Fruit fly (Drosophila melanogaster) whole organism, embryonic: ENCODE results near the gene CG10730.

Experiments
- Aef1 ChIP-seq: fragments of 200-800 bp; sonication (Bioruptor generic); IDR thresholded peaks from 3 replicates; pipeline ENCODE4 v1.3.6; 2022; ENCODE audit warnings: missing biosample characterization, missing genetic modification characterization
- CG10366 ChIP-seq: fragments of 200-800 bp; sonication (Bioruptor generic); IDR thresholded peaks from 2 replicates; pipeline ENCODE4 v1.3.6; 2022; ENCODE audit warnings: missing biosample characterization, missing genetic modification characterization
- CG10654 ChIP-seq: fragments of 200-800 bp; sonication (Bioruptor generic); optimal IDR thresholded peaks from 2 replicates; lab custom pipeline; 2016; ENCODE audit warnings: missing biosample characterization, missing genetic modification characterization
- CG10979 ChIP-seq: fragments of 200-800 bp; sonication (Bioruptor generic); optimal IDR thresholded peaks from 2 replicates; lab custom pipeline; 2018; ENCODE audit warnings: missing biosample characterization, mild to moderate bottlenecking, missing genetic modification characterization, moderate library complexity
- CG12299 ChIP-seq: fragments of 200-800 bp; sonication (Bioruptor generic); optimal IDR thresholded peaks from 2 replicates; lab custom pipeline; 2018; ENCODE audit warnings: missing biosample characterization, mild to moderate bottlenecking, missing genetic modification characterization
- CG14667 ChIP-seq: fragments of 200-800 bp; sonication (Bioruptor generic); IDR thresholded peaks from 2 replicates; pipeline ENCODE4 v1.3.6; 2022; ENCODE audit warnings: missing biosample characterization, missing genetic modification characterization
- CG14710 ChIP-seq: fragments of 200-800 bp; sonication (Bioruptor generic); optimal IDR thresholded peaks from 3 replicates; lab custom pipeline; 2019; ENCODE audit warnings: missing biosample characterization, mild to moderate bottlenecking, missing genetic modification characterization, moderate library complexity
- CG14965 ChIP-seq: fragments of 200-800 bp; sonication (Bioruptor generic); optimal IDR thresholded peaks from 2 replicates; lab custom pipeline; 2016; ENCODE audit warnings: missing biosample characterization, missing genetic modification characterization, borderline replicate concordance
- CG15011 ChIP-seq: fragments of 200-800 bp; sonication (Bioruptor generic); optimal IDR thresholded peaks from 3 replicates; lab custom pipeline; 2018; ENCODE audit warnings: missing biosample characterization, mild to moderate bottlenecking, missing genetic modification characterization
- CG17612 ChIP-seq: fragments of 200-800 bp; sonication (Bioruptor generic); IDR thresholded peaks from 2 replicates; pipeline ENCODE4 v1.3.6; 2022; ENCODE audit warnings: missing biosample characterization, missing genetic modification characterization
- CG1792 ChIP-seq: fragments of 200-800 bp; sonication (Bioruptor generic); optimal IDR thresholded peaks from 2 replicates; lab custom pipeline; 2016; ENCODE audit warnings: missing biosample characterization, missing genetic modification characterization
- CG2712 ChIP-seq: fragments of 200-800 bp; optimal IDR thresholded peaks from 3 replicates; lab custom pipeline; 2019; ENCODE audit warnings: missing biosample characterization, mild to moderate bottlenecking, missing genetic modification characterization, moderate library complexity
- CG30020 ChIP-seq: fragments of 200-800 bp; optimal IDR thresholded peaks from 2 replicates; lab custom pipeline; 2019; ENCODE audit warnings: missing biosample characterization, mild to moderate bottlenecking, missing genetic modification characterization, moderate library complexity
- CG31224 ChIP-seq: fragments of 200-800 bp; sonication (Bioruptor generic); IDR thresholded peaks from 2 replicates; pipeline ENCODE4 v1.3.6; 2022; ENCODE audit warnings: missing biosample characterization, missing genetic modification characterization
- CG31441 ChIP-seq: fragments of 200-800 bp; sonication (Bioruptor generic); IDR thresholded peaks from 2 replicates; pipeline ENCODE4 v1.3.6; 2022; ENCODE audit warnings: missing biosample characterization, missing genetic modification characterization
- CG33557 ChIP-seq: fragments of 200-800 bp; sonication (Bioruptor generic); optimal IDR thresholded peaks from 2 replicates; lab custom pipeline; 2019; ENCODE audit warnings: missing biosample characterization, mild to moderate bottlenecking, missing genetic modification characterization, moderate library complexity
- CG6791 ChIP-seq: fragments of 200-800 bp; sonication (Bioruptor generic); IDR thresholded peaks from 3 replicates; pipeline ENCODE4 v1.3.6; 2022; ENCODE audit warnings: missing biosample characterization, missing genetic modification characterization; ENCODE audit not compliant: partially characterized antibody
- CG7271 ChIP-seq: fragments of 200-800 bp; sonication (Bioruptor generic); optimal IDR thresholded peaks from 2 replicates; lab custom pipeline; 2018; ENCODE audit warnings: missing biosample characterization, mild to moderate bottlenecking, missing genetic modification characterization, moderate library complexity
- CG7372 ChIP-seq: fragments of 200-800 bp; sonication (Bioruptor generic); IDR thresholded peaks from 2 replicates; pipeline ENCODE4 v1.3.6; 2022; ENCODE audit warnings: missing biosample characterization, missing genetic modification characterization
- CG7987 ChIP-seq: fragments of 200-800 bp; sonication (Bioruptor generic); optimal IDR thresholded peaks from 2 replicates; lab custom pipeline; 2018; ENCODE audit warnings: missing biosample characterization, mild to moderate bottlenecking, missing genetic modification characterization, moderate library complexity
- CG9437 ChIP-seq: fragments of 200-800 bp; sonication (Bioruptor generic); optimal IDR thresholded peaks from 2 replicates; lab custom pipeline; 2018; ENCODE audit warnings: missing biosample characterization, mild to moderate bottlenecking, missing genetic modification characterization
- E2f1 ChIP-seq: fragments of 200-800 bp; sonication (Bioruptor generic); IDR thresholded peaks from 2 replicates; pipeline ENCODE4 v1.3.6; 2022; ENCODE audit warnings: missing biosample characterization, missing genetic modification characterization
- Elba2 ChIP-seq: fragments of 200-800 bp; sonication (Bioruptor generic); optimal IDR thresholded peaks from 3 replicates; lab custom pipeline; 2016; ENCODE audit warnings: missing biosample characterization, missing genetic modification characterization
- HLHmδ ChIP-seq: fragments of 200-800 bp; sonication (Bioruptor generic); optimal IDR thresholded peaks from 2 replicates; lab custom pipeline; 2018; ENCODE audit warnings: missing biosample characterization, mild to moderate bottlenecking, missing genetic modification characterization, moderate library complexity
- HmgZ ChIP-seq: fragments of 200-800 bp; sonication (Bioruptor generic); optimal IDR thresholded peaks from 2 replicates; lab custom pipeline; 2018; ENCODE audit warnings: missing biosample characterization, mild to moderate bottlenecking, missing genetic modification characterization
- Nf-YB ChIP-seq: fragments of 200-800 bp; sonication (Bioruptor generic); optimal IDR thresholded peaks from 3 replicates; lab custom pipeline; 2019; ENCODE audit warnings: missing biosample characterization, mild to moderate bottlenecking, missing genetic modification characterization, moderate library complexity
- Oaz ChIP-seq: fragments of 200-800 bp; sonication (Bioruptor generic); IDR thresholded peaks from 2 replicates; pipeline ENCODE4 v1.3.6; 2022; ENCODE audit warnings: missing biosample characterization, missing genetic modification characterization
- Ravus ChIP-seq: fragments of 200-800 bp; sonication (Bioruptor generic); IDR thresholded peaks from 2 replicates; pipeline ENCODE4 v1.3.6; 2022; ENCODE audit warnings: missing biosample characterization, missing genetic modification characterization
- Sox100B ChIP-seq: fragments of 200-800 bp; sonication (Bioruptor generic); optimal IDR thresholded peaks from 3 replicates; lab custom pipeline; 2018; ENCODE audit warnings: missing biosample characterization, mild to moderate bottlenecking, missing genetic modification characterization
- Sry-δ ChIP-seq: fragments of 200-800 bp; sonication (Bioruptor generic); optimal IDR thresholded peaks from 2 replicates; lab custom pipeline; 2016; ENCODE audit warnings: missing biosample characterization, missing genetic modification characterization
- Tbp ChIP-seq: fragments of >200 bp; optimal IDR thresholded peaks from 2 replicates; lab custom pipeline; 2018; ENCODE audit warnings: missing biosample characterization, missing genetic modification characterization
- ac ChIP-seq: fragments of 200-800 bp; sonication (Bioruptor generic); optimal IDR thresholded peaks from 3 replicates; lab custom pipeline; 2017; ENCODE audit warnings: missing biosample characterization, mild to moderate bottlenecking, missing genetic modification characterization
- caup ChIP-seq: fragments of 200-800 bp; sonication (Bioruptor generic); optimal IDR thresholded peaks from 3 replicates; lab custom pipeline; 2017; ENCODE audit warnings: missing biosample characterization, mild to moderate bottlenecking, missing genetic modification characterization, moderate library complexity; ENCODE audit not compliant: severe bottlenecking
- cwo ChIP-seq: fragments of 200-800 bp; sonication (Bioruptor generic); optimal IDR thresholded peaks from 3 replicates; lab custom pipeline; 2017; ENCODE audit warnings: missing biosample characterization, missing genetic modification characterization, mild to moderate bottlenecking, moderate library complexity, missing genetic modification reagents
- da ChIP-seq: fragments of 200-800 bp; sonication (Bioruptor generic); optimal IDR thresholded peaks from 2 replicates; lab custom pipeline; 2016; ENCODE audit warnings: missing biosample characterization, missing genetic modification characterization
- dpn ChIP-seq, 2 experiments: fragments of 200-800 bp; sonication (Bioruptor generic); optimal IDR thresholded peaks; 3 replicates each; lab custom pipeline; 2016; ENCODE audit warnings: missing biosample characterization in 2 of 2, missing genetic modification characterization in 2 of 2
- gfzf ChIP-seq: fragments of 200-800 bp; sonication (Bioruptor generic); optimal IDR thresholded peaks from 2 replicates; lab custom pipeline; 2016; ENCODE audit warnings: missing biosample characterization, mild to moderate bottlenecking, missing genetic modification characterization, moderate library complexity
- gt ChIP-seq: fragments of 200-800 bp; sonication (Bioruptor generic); IDR thresholded peaks from 2 replicates; pipeline ENCODE4 v1.3.6; 2022; ENCODE audit warnings: missing biosample characterization, missing genetic modification characterization
- her ChIP-seq: fragments of 200-800 bp; sonication (Bioruptor generic); optimal IDR thresholded peaks from 2 replicates; lab custom pipeline; 2016; ENCODE audit warnings: missing biosample characterization, missing genetic modification characterization
- jumu ChIP-seq: fragments of 200-800 bp; sonication (Bioruptor generic); optimal IDR thresholded peaks from 3 replicates; lab custom pipeline; 2016; ENCODE audit warnings: missing biosample characterization, missing genetic modification characterization
- klu ChIP-seq: fragments of 200-800 bp; sonication (Bioruptor generic); IDR thresholded peaks from 2 replicates; pipeline ENCODE4 v1.3.6; 2022; ENCODE audit warnings: missing biosample characterization, missing genetic modification characterization
- knrl ChIP-seq: fragments of 200-800 bp; sonication (Bioruptor generic); IDR thresholded peaks from 3 replicates; pipeline ENCODE4 v1.3.6; 2022; ENCODE audit warnings: missing biosample characterization, missing genetic modification characterization; ENCODE audit not compliant: partially characterized antibody
- lmd ChIP-seq: fragments of 200-800 bp; sonication (Bioruptor generic); IDR thresholded peaks from 2 replicates; pipeline ENCODE4 v1.3.6; 2022; ENCODE audit warnings: missing biosample characterization, missing genetic modification characterization
- pum ChIP-seq: fragments of 200-800 bp; sonication (Bioruptor generic); optimal IDR thresholded peaks from 2 replicates; lab custom pipeline; 2016; ENCODE audit warnings: missing biosample characterization, missing genetic modification characterization
- salm ChIP-seq: fragments of 200-800 bp; sonication (Bioruptor generic); optimal IDR thresholded peaks from 2 replicates; lab custom pipeline; 2018; ENCODE audit warnings: missing biosample characterization, mild to moderate bottlenecking, missing genetic modification characterization
- schlank ChIP-seq: fragments of 200-800 bp; sonication (Bioruptor generic); optimal IDR thresholded peaks from 2 replicates; lab custom pipeline; 2018; ENCODE audit warnings: missing biosample characterization, mild to moderate bottlenecking, missing genetic modification characterization
- sug ChIP-seq: fragments of 200-800 bp; optimal IDR thresholded peaks from 2 replicates; lab custom pipeline; 2019; ENCODE audit warnings: missing biosample characterization, mild to moderate bottlenecking, missing genetic modification characterization, moderate library complexity
- trem ChIP-seq: fragments of 200-800 bp; optimal IDR thresholded peaks from 3 replicates; lab custom pipeline; 2019; ENCODE audit warnings: missing biosample characterization, mild to moderate bottlenecking, missing genetic modification characterization, moderate library complexity
- yki ChIP-seq: fragments of >200 bp; optimal IDR thresholded peaks from 3 replicates; lab custom pipeline; 2018

Gene CG10730

DNA sequence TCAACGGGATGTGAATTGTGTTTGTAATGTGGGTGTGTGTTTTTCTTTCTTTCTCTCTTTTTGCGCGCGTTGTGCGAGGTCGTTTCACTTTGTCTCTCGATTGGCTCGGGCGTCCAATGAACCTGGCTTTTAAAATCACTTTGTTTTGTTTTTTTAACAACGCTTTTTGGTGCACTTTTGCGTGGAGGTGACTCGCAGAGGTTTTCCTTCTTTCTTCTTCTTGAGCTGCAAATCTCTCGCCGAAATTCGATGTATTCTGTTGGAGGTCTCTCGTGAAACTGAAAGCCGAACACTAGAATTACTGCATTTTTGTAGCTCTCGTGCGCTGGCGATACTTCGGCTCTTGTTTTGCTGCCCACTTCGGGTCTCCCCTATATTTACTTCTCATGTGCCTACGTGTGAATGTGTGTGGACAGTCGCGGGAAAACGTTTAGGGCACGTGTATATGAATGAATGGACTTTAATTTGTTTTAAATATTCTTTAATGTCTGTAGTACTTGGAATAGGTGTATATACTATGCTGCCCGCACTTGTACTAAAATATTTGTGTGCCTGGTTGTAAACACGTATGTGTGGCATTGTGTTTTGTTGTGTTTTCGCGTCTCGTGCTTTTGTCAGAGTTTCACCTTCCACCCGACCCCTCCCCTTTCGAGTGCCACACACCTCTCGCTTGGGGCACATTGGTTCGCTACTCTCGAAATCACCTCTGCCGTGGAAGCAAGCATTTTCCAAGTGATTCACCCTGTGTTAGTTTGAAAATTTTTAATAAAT, 13.0 kb upstream of the CG10730 start, which contains the start of gene fok (continued):
- peak; percentile 90 for TF ChIP-seq CG7271 (tag; lab: Kevin White, UChicago)
- peak; percentile 97 for TF ChIP-seq salm (tag; lab: Kevin White, UChicago)
- TF ChIP-seq CG30020 (tag; lab: Kevin White, UChicago) = peak; percentile 81
- peak; percentile 75 for TF ChIP-seq HLHmδ (GFP tag; lab: Kevin White, UChicago)
- peak; percentile 90 for TF ChIP-seq klu (GFP tag; lab: Robert Waterston, UW)
- TF ChIP-seq CG6791 (GFP tag; lab: Robert Waterston, UW) = 0 out of 3 replicates have a peak, but pooled peaks have one; percentile 40
- TF ChIP-seq ac (GFP tag; lab: Kevin White, UChicago) = peak; percentile 89
- peak; percentile 93 for TF ChIP-seq trem (tag; lab: Kevin White, UChicago)
- peak; percentile 98 for TF ChIP-seq sug
- peak; percentile 89 for TF ChIP-seq CG1792 (GFP tag; lab: Kevin White, UChicago)
- TF ChIP-seq lmd = peak; percentile 97
- TF ChIP-seq CG2712 (tag; lab: Kevin White, UChicago) = peak; percentile 97
- TF ChIP-seq CG10366 = peak; percentile 92
- TF ChIP-seq da (GFP tag; lab: Kevin White, UChicago) = peak; percentile 83
- peak; percentile 94 for TF ChIP-seq Aef1 (GFP tag; lab: Robert Waterston, UW)
- TF ChIP-seq CG12299 (tag; lab: Kevin White, UChicago) = peak; percentile 96
- TF ChIP-seq CG14710 (tag; lab: Kevin White, UChicago) = peak; percentile 96
- TF ChIP-seq yki (lab: Kevin White, UChicago) = no peak
- TF ChIP-seq CG33557 = peak; percentile 96
- peak; percentile 94 for TF ChIP-seq schlank (tag; lab: Kevin White, UChicago)
- TF ChIP-seq knrl = peak; percentile 33; the same call in 1 of the 3 replicates
- TF ChIP-seq CG7987 (GFP tag; lab: Kevin White, UChicago) = peak; percentile 95
- TF ChIP-seq Tbp (GFP tag; lab: Kevin White, UChicago) = no peak
- TF ChIP-seq Ravus (GFP tag; lab: Robert Waterston, UW) = peak; percentile 78
- peak; percentile 91 for TF ChIP-seq CG9437 (GFP tag; lab: Kevin White, UChicago)
- peak; percentile 92 for TF ChIP-seq CG7372 (GFP tag; lab: Robert Waterston, UW)
- peak; percentile 100 for TF ChIP-seq cwo (GFP tag; lab: Kevin White, UChicago)
- TF ChIP-seq CG31224 = peak; percentile 84
- peak; percentile 97 for TF ChIP-seq caup (GFP tag; lab: Kevin White, UChicago)
- TF ChIP-seq pum = peak; percentile 93
- TF ChIP-seq CG14965 = peak; percentile 38
- peak; percentile 93 for TF ChIP-seq CG31441 (GFP tag; lab: Robert Waterston, UW)
- TF ChIP-seq E2f1 = peak; percentile 92
- peak; percentile 74 for TF ChIP-seq gt (GFP tag; lab: Robert Waterston, UW)
- TF ChIP-seq HmgZ = peak; percentile 98
- peak; percentile 96 for TF ChIP-seq CG10979 (tag; lab: Kevin White, UChicago)
- peak; percentile 6 for TF ChIP-seq gfzf (GFP tag; lab: Kevin White, UChicago)
- TF ChIP-seq dpn (GFP tag; optimal IDR thresholded peaks at IDR 0.05; lab: Kevin White, UChicago) = peak; percentile 95 to 96
- peak; percentile 91 for TF ChIP-seq her (GFP tag; lab: Kevin White, UChicago)
- TF ChIP-seq Elba2 (GFP tag; lab: Kevin White, UChicago) = no peak
- TF ChIP-seq Nf-YB (GFP tag; lab: Kevin White, UChicago) = peak; percentile 86
- TF ChIP-seq jumu (GFP tag; lab: Kevin White, UChicago) = peak; percentile 91
- TF ChIP-seq Sry-δ (GFP tag; lab: Kevin White, UChicago) = peak; percentile 61
- peak; percentile 91 for TF ChIP-seq CG10654 (GFP tag; lab: Kevin White, UChicago)
- peak; percentile 89 for TF ChIP-seq CG14667
- TF ChIP-seq CG15011 = peak; percentile 96
- TF ChIP-seq Sox100B = peak; percentile 98
- peak; percentile 87 for TF ChIP-seq CG17612 (GFP tag; lab: Robert Waterston, UW)
- peak; percentile 92 for TF ChIP-seq Oaz (GFP tag; lab: Robert Waterston, UW)
